Worm (Caenorhabditis elegans) whole organism, L2 larva: Measurements from ENCODE around the gene mig-2.

Experiments
- F13H6.1 ChIP-seq: sonication (generic microtip); optimal IDR thresholded peaks from 2 replicates; lab custom pipeline; 2016; ENCODE audit warnings: missing genetic modification characterization, missing compliant biosample characterization
- R02D3.7 ChIP-seq: fragments of 150-350 bp; optimal IDR thresholded peaks from 2 replicates; lab custom pipeline; 2014; ENCODE audit warnings: missing biosample characterization, missing genetic modification characterization
- ZK546.5 ChIP-seq: sonication (generic microtip); optimal IDR thresholded peaks from 2 replicates; lab custom pipeline; 2017; ENCODE audit warnings: missing biosample characterization, missing genetic modification characterization
- aly-2 ChIP-seq: fragments of 150-350 bp; optimal IDR thresholded peaks from 2 replicates; lab custom pipeline; 2014; ENCODE audit warnings: missing biosample characterization, missing genetic modification characterization
- ama-1 ChIP-seq: fragments of 150-350 bp; optimal IDR thresholded peaks from 2 replicates; lab custom pipeline; 2018; ENCODE audit warnings: inconsistent platforms
- blmp-1 ChIP-seq: sonication (generic microtip); optimal IDR thresholded peaks from 2 replicates; lab custom pipeline; 2017; ENCODE audit warnings: missing genetic modification characterization, mild to moderate bottlenecking, missing compliant biosample characterization, antibody characterized with exemption, moderate library complexity; ENCODE audit not compliant: insufficient read depth
- ceh-16 ChIP-seq: fragments of 150-350 bp; optimal IDR thresholded peaks from 2 replicates; lab custom pipeline; 2014; ENCODE audit warnings: missing biosample characterization, missing genetic modification characterization
- ceh-82 ChIP-seq: fragments of 150-350 bp; optimal IDR thresholded peaks from 2 replicates; lab custom pipeline; 2014; ENCODE audit warnings: missing biosample characterization, missing genetic modification characterization
- crh-2 ChIP-seq: sonication (generic microtip); optimal IDR thresholded peaks from 2 replicates; lab custom pipeline; 2017; ENCODE audit warnings: missing biosample characterization, missing genetic modification characterization
- dmd-4 ChIP-seq: sonication (generic microtip); optimal IDR thresholded peaks from 2 replicates; lab custom pipeline; 2017; ENCODE audit warnings: missing biosample characterization, missing genetic modification characterization
- egl-27 ChIP-seq: sonication (generic microtip); optimal IDR thresholded peaks from 3 replicates; lab custom pipeline; 2017; ENCODE audit warnings: missing biosample characterization, missing genetic modification reagents, missing genetic modification characterization
- elt-1 ChIP-seq: fragments of 150-350 bp; optimal IDR thresholded peaks from 2 replicates; lab custom pipeline; 2014; ENCODE audit warnings: missing biosample characterization, missing genetic modification characterization
- elt-3 ChIP-seq: sonication (generic microtip); optimal IDR thresholded peaks from 2 replicates; lab custom pipeline; 2017; ENCODE audit warnings: missing biosample characterization, missing genetic modification characterization
- fos-1 ChIP-seq: fragments of 150-350 bp; optimal IDR thresholded peaks from 2 replicates; lab custom pipeline; 2014; ENCODE audit warnings: missing biosample characterization, missing genetic modification characterization
- gmeb-1 ChIP-seq: fragments of 150-350 bp; optimal IDR thresholded peaks from 2 replicates; lab custom pipeline; 2014; ENCODE audit warnings: missing biosample characterization, missing genetic modification characterization
- lin-11 ChIP-seq: fragments of 150-350 bp; sonication (generic microtip); optimal IDR thresholded peaks from 2 replicates; lab custom pipeline; 2014; ENCODE audit warnings: missing biosample characterization, missing genetic modification characterization, inconsistent platforms, mixed read lengths
- lin-13 ChIP-seq: fragments of 150-350 bp; optimal IDR thresholded peaks from 2 replicates; lab custom pipeline; 2014; ENCODE audit warnings: missing biosample characterization, missing genetic modification reagents, missing genetic modification characterization
- lin-39 ChIP-seq: fragments of 150-350 bp; optimal IDR thresholded peaks from 2 replicates; lab custom pipeline; 2014; ENCODE audit warnings: missing biosample characterization, missing genetic modification reagents, missing genetic modification characterization
- lsy-2 ChIP-seq, 2 experiments: fragments of 150-350 bp in 1 of 2; sonication (generic microtip) in 1 of 2; optimal IDR thresholded peaks; 2 replicates each; lab custom pipeline; 2014 to 2017; ENCODE audit warnings: missing biosample characterization in 2 of 2, missing genetic modification characterization in 2 of 2
- mdl-1 ChIP-seq, 2 experiments: fragments of 150-350 bp in 1 of 2; sonication (generic microtip) in 1 of 2; optimal IDR thresholded peaks; 2 replicates each; lab custom pipeline; 2017; ENCODE audit warnings: missing biosample characterization in 2 of 2, missing genetic modification characterization in 2 of 2
- nhr-11 ChIP-seq: fragments of 150-350 bp; optimal IDR thresholded peaks from 2 replicates; lab custom pipeline; 2014; ENCODE audit warnings: missing biosample characterization, missing genetic modification characterization
- nhr-12 ChIP-seq: fragments of 150-350 bp; optimal IDR thresholded peaks from 2 replicates; lab custom pipeline; 2014; ENCODE audit warnings: missing biosample characterization, missing genetic modification characterization
- nhr-129 ChIP-seq: fragments of 150-350 bp; optimal IDR thresholded peaks from 2 replicates; lab custom pipeline; 2014; ENCODE audit warnings: missing biosample characterization, missing genetic modification characterization
- nhr-21 ChIP-seq: fragments of 150-350 bp; optimal IDR thresholded peaks from 2 replicates; lab custom pipeline; 2014; ENCODE audit warnings: missing biosample characterization, missing genetic modification characterization
- nhr-237 ChIP-seq: fragments of 150-350 bp; optimal IDR thresholded peaks from 2 replicates; lab custom pipeline; 2014; ENCODE audit warnings: missing biosample characterization, missing genetic modification characterization
- nhr-25 ChIP-seq: fragments of 150-350 bp; sonication (generic microtip); optimal IDR thresholded peaks from 3 replicates; lab custom pipeline; 2014; ENCODE audit warnings: missing biosample characterization, missing genetic modification characterization
- nhr-6 ChIP-seq: fragments of 150-350 bp; optimal IDR thresholded peaks from 2 replicates; lab custom pipeline; 2014; ENCODE audit warnings: missing biosample characterization, missing genetic modification characterization
- nhr-77 ChIP-seq: fragments of 150-350 bp; optimal IDR thresholded peaks from 2 replicates; lab custom pipeline; 2014; ENCODE audit warnings: missing biosample characterization, missing genetic modification characterization
- peb-1 ChIP-seq: fragments of 150-350 bp; optimal IDR thresholded peaks from 2 replicates; lab custom pipeline; 2014; ENCODE audit warnings: missing biosample characterization, missing genetic modification characterization
- sem-4 ChIP-seq: fragments of 150-350 bp; optimal IDR thresholded peaks from 2 replicates; lab custom pipeline; 2014; ENCODE audit warnings: missing biosample characterization, missing genetic modification reagents, missing genetic modification characterization
- skn-1 ChIP-seq: sonication (generic microtip); optimal IDR thresholded peaks from 2 replicates; lab custom pipeline; 2017; ENCODE audit warnings: missing biosample characterization, missing genetic modification characterization
- sma-3 ChIP-seq: sonication (generic microtip); optimal IDR thresholded peaks from 2 replicates; lab custom pipeline; 2016; ENCODE audit warnings: missing genetic modification reagents, missing genetic modification characterization, missing compliant biosample characterization
- sma-9 ChIP-seq, 2 experiments: fragments of 150-350 bp in 1 of 2; sonication (generic microtip) in 1 of 2; optimal IDR thresholded peaks; 2 replicates each; lab custom pipeline; 2014 to 2016; ENCODE audit warnings: missing genetic modification characterization in 2 of 2, mild to moderate bottlenecking in 1 of 2, missing biosample characterization in 1 of 2, missing compliant biosample characterization in 1 of 2, missing genetic modification reagents in 1 of 2, moderate library complexity in 1 of 2
- unc-39 ChIP-seq: fragments of 150-350 bp; optimal IDR thresholded peaks from 2 replicates; lab custom pipeline; 2014; ENCODE audit warnings: missing biosample characterization, missing genetic modification characterization
- unc-55 ChIP-seq: fragments of 150-350 bp; sonication (generic microtip); optimal IDR thresholded peaks from 3 replicates; lab custom pipeline; 2014; ENCODE audit warnings: missing biosample characterization, missing genetic modification reagents, missing genetic modification characterization
- unc-62 ChIP-seq: fragments of 150-350 bp; optimal IDR thresholded peaks from 2 replicates; lab custom pipeline; 2014; ENCODE audit warnings: missing biosample characterization, missing genetic modification reagents, missing genetic modification characterization
- zag-1 ChIP-seq: fragments of 150-350 bp; optimal IDR thresholded peaks from 2 replicates; lab custom pipeline; 2014; ENCODE audit warnings: missing biosample characterization, missing genetic modification characterization
- ztf-1 ChIP-seq: fragments of 200-800 bp; sonication (Bioruptor generic); conservative IDR thresholded peaks from 2 replicates; pipeline ENCODE4 v1.3.6; 2022; ENCODE audit warnings: missing genetic modification characterization, missing compliant biosample characterization
- ztf-11 ChIP-seq: sonication (generic microtip); optimal IDR thresholded peaks from 2 replicates; lab custom pipeline; 2017; ENCODE audit warnings: missing biosample characterization, missing genetic modification characterization
- ztf-4 ChIP-seq: fragments of 150-350 bp; optimal IDR thresholded peaks from 2 replicates; lab custom pipeline; 2014; ENCODE audit warnings: missing biosample characterization, missing genetic modification characterization

The mig-2 gene

ce11 chrX:11534443-11534842, 14.0 kb upstream of the mig-2 start (continued):
- TF ChIP-seq ceh-16 (tag; lab: Kevin White, UChicago) (no peak), sma-3 (no peak), fos-1 (tag; lab: Kevin White, UChicago) (no peak)

DNA sequence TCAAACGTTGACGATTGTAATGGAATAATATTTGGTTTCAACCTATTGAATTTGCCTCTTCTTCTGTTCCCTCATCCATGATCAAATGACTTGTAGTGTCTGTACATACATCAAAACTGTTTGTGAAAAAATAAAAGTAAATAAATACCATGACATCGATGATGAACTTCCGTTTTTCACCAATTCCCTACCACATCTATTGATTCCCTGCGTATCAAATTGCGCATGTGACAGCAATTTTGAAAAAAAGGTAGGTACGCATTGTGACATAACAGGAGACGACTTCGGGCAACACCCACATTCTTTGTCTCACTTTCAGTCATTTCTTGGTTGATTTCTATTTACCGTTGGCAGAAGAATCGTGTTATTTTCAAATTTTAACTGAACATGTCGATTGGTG, 12.0 kb upstream of the mig-2 start, which contains the start of gene C35C5.9:
Gene C35C5.9, plus strand, starts transcription at position 161 of the 400 bp plus-strand sequence.
- TF ChIP-seq zag-1 (tag; lab: Kevin White, UChicago) (no peak), peb-1 (tag; lab: Kevin White, UChicago) (no peak), unc-39 (tag; lab: Kevin White, UChicago) (no peak), ceh-16 (tag; lab: Kevin White, UChicago) (no peak), nhr-6 (tag; lab: Kevin White, UChicago) (no peak), gmeb-1 (tag; lab: Kevin White, UChicago) (no peak), nhr-21 (tag; lab: Kevin White, UChicago) (peak; percentile 2), ceh-82 (tag; lab: Kevin White, UChicago) (no peak), ztf-4 (tag; lab: Kevin White, UChicago) (no peak), R02D3.7 (tag; lab: Kevin White, UChicago) (no peak), lsy-2 (tag; optimal IDR thresholded peaks at IDR 0.05; lab: Kevin White, UChicago) (no peak), elt-1 (no peak), egl-27 (tag; lab: Kevin White, UChicago) (no peak), blmp-1 (no peak), aly-2 (no peak), crh-2 (no peak), dmd-4 (tag; lab: Kevin White, UChicago) (no peak), sma-9 (GFP tag; optimal IDR thresholded peaks at IDR 0.05; lab: Kevin White, UChicago) (no peak), sma-9 (tag; optimal IDR thresholded peaks at IDR 0.05; lab: Kevin White, UChicago) (no peak), ZK546.5 (no peak), sma-3 (peak; percentile 43), nhr-12 (no peak), elt-3 (tag; lab: Kevin White, UChicago) (no peak), lin-11 (no peak), nhr-129 (tag; lab: Kevin White, UChicago) (peak; percentile 1), sem-4 (tag; lab: Kevin White, UChicago) (no peak), lin-13 (GFP tag; lab: Kevin White, UChicago) (no peak), unc-55 (GFP tag; lab: Kevin White, UChicago) (no peak), fos-1 (tag; lab: Kevin White, UChicago) (no peak), F13H6.1 (tag; lab: Kevin White, UChicago) (no peak), mdl-1 (tag; optimal IDR thresholded peaks at IDR 0.05; lab: Kevin White, UChicago) (no peak), nhr-25 (tag; lab: Kevin White, UChicago) (peak; percentile 34), ztf-11 (tag; lab: Kevin White, UChicago) (no peak), nhr-237 (tag; lab: Kevin White, UChicago) (no peak), unc-62 (no peak), ama-1 (lab: Kevin White, UChicago) (no peak), ztf-1 (GFP tag; lab: Robert Waterston, UW) (no peak)

- TF ChIP-seq lin-39 (no peak), skn-1 (tag; lab: Kevin White, UChicago) (no peak), ztf-4 (tag; lab: Kevin White, UChicago) (no peak), lsy-2 (tag; optimal IDR thresholded peaks at IDR 0.05; lab: Kevin White, UChicago) (no peak), nhr-77 (tag; lab: Kevin White, UChicago) (no peak), ztf-11 (tag; lab: Kevin White, UChicago) (no peak), ZK546.5 (no peak), dmd-4 (tag; lab: Kevin White, UChicago) (no peak), R02D3.7 (tag; lab: Kevin White, UChicago) (no peak), sma-3 (no peak), nhr-11 (tag; lab: Kevin White, UChicago) (no peak)
- TF ChIP-seq, all 48 proteins: peak for 0
These were observed 11.1 kb upstream of the mig-2 start, which contains the start of gene gcp-2.2 for ce11 chrX:11537240-11537764. TSS of gene gcp-2.2 (plus strand) at chrX:11537714.
